Fruit fly (Drosophila melanogaster) Kc167 (cell line): ENCODE results near the gene Dpm3.

Source experiments
- Myc ChIP-seq: fragments of >200 bp; optimal IDR thresholded peaks from 2 replicates; lab custom pipeline; 2017; ENCODE audit warnings: missing external identifiers
- Sin3A ChIP-seq: fragments of >200 bp; optimal IDR thresholded peaks from 2 replicates; lab custom pipeline; 2018; ENCODE audit warnings: missing external identifiers
- psq ChIP-seq: fragments of >200 bp; optimal IDR thresholded peaks from 2 replicates; lab custom pipeline; 2017; ENCODE audit warnings: missing external identifiers

dm6 chr3R:13441703-13442102 lies 38.9 kb upstream of the Dpm3 start:
- TF ChIP-seq Sin3A (lab: Kevin White, UChicago) (no peak), psq (lab: Kevin White, UChicago) (no peak), Myc (lab: Kevin White, UChicago) (no peak)
